Worm (Caenorhabditis elegans) whole organism, young adult: ENCODE data around the gene srw-127.

Experiments
- D2030.7 ChIP-seq: fragments of 200-800 bp; sonication (Bioruptor generic); IDR thresholded peaks from 2 replicates; pipeline ENCODE4 v1.3.6; 2022; ENCODE audit warnings: missing genetic modification reagents, missing genetic modification characterization, missing compliant biosample characterization
- F10E7.11 ChIP-seq: sonication (generic microtip); optimal IDR thresholded peaks from 2 replicates; lab custom pipeline; 2017; ENCODE audit warnings: mild to moderate bottlenecking, missing genetic modification characterization, moderate library complexity, missing compliant biosample characterization
- F39B2.1 ChIP-seq: fragments of 200-800 bp; sonication (Bioruptor generic); IDR thresholded peaks from 2 replicates; pipeline ENCODE4 v1.3.6; 2022; ENCODE audit warnings: missing genetic modification reagents, missing genetic modification characterization, missing compliant biosample characterization
- F57A8.1 ChIP-seq: fragments of 200-800 bp; sonication (Bioruptor generic); optimal IDR thresholded peaks from 2 replicates; lab custom pipeline; 2018; ENCODE audit warnings: mild to moderate bottlenecking, missing genetic modification characterization, moderate library complexity, missing compliant biosample characterization
- K11D2.4 ChIP-seq: fragments of 200-800 bp; sonication (Bioruptor generic); IDR thresholded peaks from 2 replicates; pipeline ENCODE4 v1.3.6; 2022; ENCODE audit warnings: missing genetic modification reagents, missing genetic modification characterization, missing compliant biosample characterization
- T26A5.8 ChIP-seq: sonication (generic microtip); optimal IDR thresholded peaks from 2 replicates; lab custom pipeline; 2016; ENCODE audit warnings: missing genetic modification characterization, missing compliant biosample characterization
- Y53F4B.3 ChIP-seq: fragments of 200-800 bp; sonication (Bioruptor generic); IDR thresholded peaks from 2 replicates; pipeline ENCODE4 v1.3.6; 2022; ENCODE audit warnings: missing genetic modification reagents, missing genetic modification characterization, missing compliant biosample characterization
- Y95B8A.8 ChIP-seq: fragments of 200-800 bp; sonication (Bioruptor generic); IDR thresholded peaks from 2 replicates; pipeline ENCODE4 v1.3.6; 2022; ENCODE audit warnings: missing genetic modification reagents, missing genetic modification characterization, missing compliant biosample characterization
- aptf-2 ChIP-seq: fragments of 200-800 bp; sonication (Bioruptor generic); conservative IDR thresholded peaks from 2 replicates; pipeline ENCODE4 v1.3.6; 2022; ENCODE audit warnings: missing genetic modification reagents, missing genetic modification characterization, missing compliant biosample characterization
- attf-5 ChIP-seq: fragments of 200-800 bp; sonication (Bioruptor generic); optimal IDR thresholded peaks from 2 replicates; lab custom pipeline; 2018; ENCODE audit warnings: mild to moderate bottlenecking, missing genetic modification characterization, missing compliant biosample characterization
- ceh-40 ChIP-seq: fragments of 200-800 bp; sonication (Bioruptor generic); IDR thresholded peaks from 2 replicates; pipeline ENCODE4 v1.3.6; 2022; ENCODE audit warnings: missing genetic modification characterization, missing compliant biosample characterization
- ceh-58 ChIP-seq: fragments of 200-800 bp; sonication (Bioruptor generic); IDR thresholded peaks from 2 replicates; pipeline ENCODE4 v1.3.6; 2022; ENCODE audit warnings: missing genetic modification characterization, missing compliant biosample characterization
- ceh-79 ChIP-seq: sonication (generic microtip); optimal IDR thresholded peaks from 2 replicates; lab custom pipeline; 2017; ENCODE audit warnings: mild to moderate bottlenecking, missing genetic modification characterization, missing compliant biosample characterization
- ceh-91 ChIP-seq: fragments of 200-800 bp; sonication (Bioruptor generic); IDR thresholded peaks from 2 replicates; pipeline ENCODE4 v1.3.6; 2022; ENCODE audit warnings: missing genetic modification reagents, missing genetic modification characterization, missing compliant biosample characterization
- chd-7 ChIP-seq: sonication (generic microtip); optimal IDR thresholded peaks from 2 replicates; lab custom pipeline; 2016; ENCODE audit warnings: mild to moderate bottlenecking, missing genetic modification characterization, moderate library complexity, missing compliant biosample characterization
- dpl-1 ChIP-seq: fragments of 150-350 bp; optimal IDR thresholded peaks from 2 replicates; lab custom pipeline; 2014; ENCODE audit warnings: missing biosample characterization, missing genetic modification reagents, missing genetic modification characterization
- egrh-3 ChIP-seq: fragments of 200-800 bp; sonication (Bioruptor generic); IDR thresholded peaks from 2 replicates; pipeline ENCODE4 v1.3.6; 2022; ENCODE audit warnings: missing genetic modification reagents, missing genetic modification characterization, missing compliant biosample characterization
- ets-4 ChIP-seq: fragments of 200-800 bp; sonication (Bioruptor generic); optimal IDR thresholded peaks from 2 replicates; lab custom pipeline; 2018; ENCODE audit warnings: mild to moderate bottlenecking, missing genetic modification characterization, missing compliant biosample characterization
- him-1 ChIP-seq: sonication (generic microtip); optimal IDR thresholded peaks from 2 replicates; lab custom pipeline; 2016; ENCODE audit warnings: missing genotype, missing genetic modification reagents, missing genetic modification characterization, missing compliant biosample characterization
- hlh-26 ChIP-seq: fragments of 200-800 bp; sonication (Bioruptor generic); conservative IDR thresholded peaks from 2 replicates; pipeline ENCODE4 v1.3.6; 2022; ENCODE audit warnings: missing genetic modification reagents, missing genetic modification characterization, missing compliant biosample characterization
- hmg-1.2 ChIP-seq: fragments of 200-800 bp; sonication (Bioruptor generic); IDR thresholded peaks from 2 replicates; pipeline ENCODE4 v1.3.6; 2022; ENCODE audit warnings: missing genetic modification reagents, missing genetic modification characterization, missing compliant biosample characterization
- hmg-20 ChIP-seq: fragments of 200-800 bp; sonication (Bioruptor generic); IDR thresholded peaks from 2 replicates; pipeline ENCODE4 v1.3.6; 2022; ENCODE audit warnings: missing genetic modification reagents, missing genetic modification characterization, missing compliant biosample characterization
- lin-35 ChIP-seq, 3 experiments: fragments of 150-350 bp in 2 of 3; sonication (generic microtip) in 1 of 3; optimal IDR thresholded peaks; 2 replicates each; lab custom pipeline; 2014 to 2018; ENCODE audit warnings: missing biosample characterization in 3 of 3, missing genetic modification characterization in 3 of 3, missing genetic modification reagents in 3 of 3
- lin-54 ChIP-seq: fragments of 200-800 bp; sonication (Bioruptor generic); optimal IDR thresholded peaks from 2 replicates; lab custom pipeline; 2018; ENCODE audit warnings: mild to moderate bottlenecking, missing genetic modification characterization, missing compliant biosample characterization
- madf-10 ChIP-seq: sonication (generic microtip); optimal IDR thresholded peaks from 2 replicates; lab custom pipeline; 2016; ENCODE audit warnings: mild to moderate bottlenecking, missing genetic modification characterization, missing compliant biosample characterization
- mel-28 ChIP-seq: sonication (generic microtip); optimal IDR thresholded peaks from 2 replicates; lab custom pipeline; 2016; ENCODE audit warnings: borderline replicate concordance, mild to moderate bottlenecking, missing genetic modification characterization, missing compliant biosample characterization
- nfya-1 ChIP-seq: sonication (generic microtip); optimal IDR thresholded peaks from 2 replicates; lab custom pipeline; 2017; ENCODE audit warnings: antibody characterized with exemption, missing compliant biosample characterization, missing genetic modification characterization, borderline replicate concordance; ENCODE audit not compliant: insufficient read depth
- nhr-120 ChIP-seq: fragments of 200-800 bp; sonication (Bioruptor generic); IDR thresholded peaks from 2 replicates; pipeline ENCODE4 v1.3.6; 2022; ENCODE audit warnings: missing genetic modification characterization, missing compliant biosample characterization
- nhr-27 ChIP-seq: fragments of 200-800 bp; sonication (Bioruptor generic); optimal IDR thresholded peaks from 2 replicates; lab custom pipeline; 2018; ENCODE audit warnings: mild to moderate bottlenecking, missing genetic modification characterization, moderate library complexity, missing compliant biosample characterization
- nhr-90 ChIP-seq: sonication (generic microtip); optimal IDR thresholded peaks from 2 replicates; lab custom pipeline; 2016; ENCODE audit warnings: missing genotype, mild to moderate bottlenecking, missing genetic modification characterization, missing compliant biosample characterization
- pha-4 ChIP-seq: fragments of 150-350 bp; sonication (generic microtip); optimal IDR thresholded peaks from 2 replicates; lab custom pipeline; 2014; ENCODE audit warnings: missing biosample characterization, missing genetic modification reagents, missing genetic modification characterization
- rpc-1 ChIP-seq, 2 experiments: fragments of 150-350 bp in 1 of 2; sonication (generic microtip) in 1 of 2; optimal IDR thresholded peaks; 2 replicates each; lab custom pipeline; 2014 to 2018; ENCODE audit warnings: missing biosample characterization in 1 of 2, missing genetic modification characterization in 1 of 2, missing genetic modification reagents in 1 of 2, missing genotype in 1 of 2
- sdz-38 ChIP-seq: sonication (generic microtip); optimal IDR thresholded peaks from 2 replicates; lab custom pipeline; 2016; ENCODE audit warnings: missing genotype, missing genetic modification characterization, missing compliant biosample characterization
- unc-62 ChIP-seq: fragments of 150-350 bp; optimal IDR thresholded peaks from 2 replicates; lab custom pipeline; 2014; ENCODE audit warnings: missing biosample characterization, missing genetic modification reagents, missing genetic modification characterization
- zfh-2 ChIP-seq: fragments of 200-800 bp; sonication (Bioruptor generic); conservative IDR thresholded peaks from 2 replicates; pipeline ENCODE4 v1.3.6; 2022; ENCODE audit warnings: missing genetic modification reagents, missing genetic modification characterization, missing compliant biosample characterization
- ztf-28 ChIP-seq: fragments of 200-800 bp; sonication (Bioruptor generic); IDR thresholded peaks from 2 replicates; pipeline ENCODE4 v1.3.6; 2022; ENCODE audit warnings: missing genetic modification reagents, missing genetic modification characterization, missing compliant biosample characterization
- ztf-6 ChIP-seq: fragments of 200-800 bp; sonication (Bioruptor generic); IDR thresholded peaks from 2 replicates; pipeline ENCODE4 v1.3.6; 2022; ENCODE audit warnings: missing genetic modification reagents, missing genetic modification characterization, missing compliant biosample characterization

The srw-127 gene

DNA sequence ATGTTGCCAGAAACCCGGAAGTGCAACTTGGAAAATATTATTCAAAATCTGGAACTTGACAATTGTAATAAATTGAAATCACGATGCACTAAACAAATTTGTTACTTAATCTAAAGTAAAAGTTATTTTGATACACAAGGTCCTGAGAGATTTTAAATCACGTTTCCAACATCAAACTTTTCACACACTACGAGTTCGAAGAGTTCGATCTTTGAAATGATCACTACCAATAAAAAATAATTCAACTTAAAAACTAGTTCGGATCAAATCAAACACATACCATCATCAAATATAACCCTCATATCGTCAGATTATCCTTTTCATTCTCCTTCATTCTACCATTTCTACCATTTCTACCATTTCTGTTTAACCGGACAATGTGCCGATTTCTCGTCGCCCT, 6.8 kb upstream of the srw-127 start, which contains the start of gene spig-10:
Gene spig-10 (plus strand): TSS at position 301 of the 400 bp plus-strand sequence.
- TF ChIP-seq aptf-2 (GFP tag; lab: Robert Waterston, UW) (no peak), chd-7 (tag; lab: Kevin White, UChicago) (no peak), ceh-58 (GFP tag; lab: Robert Waterston, UW) (no peak), ets-4 (no peak), mel-28 (tag; lab: Kevin White, UChicago) (no peak), attf-5 (GFP tag; lab: Kevin White, UChicago) (no peak), him-1 (tag; lab: Kevin White, UChicago) (no peak), Y95B8A.8 (GFP tag; lab: Robert Waterston, UW) (no peak), ztf-6 (GFP tag; lab: Robert Waterston, UW) (no peak), ceh-40 (GFP tag; lab: Robert Waterston, UW) (no peak), lin-54 (GFP tag; lab: Kevin White, UChicago) (no peak), unc-62 (GFP tag; lab: Kevin White, UChicago) (no peak), madf-10 (no peak), K11D2.4 (no peak), hlh-26 (GFP tag; lab: Robert Waterston, UW) (no peak), nhr-27 (tag; lab: Kevin White, UChicago) (no peak), egrh-3 (no peak), nfya-1 (tag; lab: Kevin White, UChicago) (no peak)

- TF ChIP-seq rpc-1 (optimal IDR thresholded peaks at IDR 0.05; lab: Kevin White, UChicago) (no peak), rpc-1 (tag; optimal IDR thresholded peaks at IDR 0.05; lab: Kevin White, UChicago) (no peak), F57A8.1 (no peak), lin-35 (GFP tag; optimal IDR thresholded peaks at IDR 0.05; lab: Kevin White, UChicago) (no peak), D2030.7 (GFP tag; lab: Robert Waterston, UW) (no peak), attf-5 (GFP tag; lab: Kevin White, UChicago) (no peak)
These were observed 5.4 kb upstream of the srw-127 start, which contains the start of gene drd-10 for ce11 chrV:7007307-7007706. Gene drd-10 (plus strand): TSS chrV:7007607.

DNA sequence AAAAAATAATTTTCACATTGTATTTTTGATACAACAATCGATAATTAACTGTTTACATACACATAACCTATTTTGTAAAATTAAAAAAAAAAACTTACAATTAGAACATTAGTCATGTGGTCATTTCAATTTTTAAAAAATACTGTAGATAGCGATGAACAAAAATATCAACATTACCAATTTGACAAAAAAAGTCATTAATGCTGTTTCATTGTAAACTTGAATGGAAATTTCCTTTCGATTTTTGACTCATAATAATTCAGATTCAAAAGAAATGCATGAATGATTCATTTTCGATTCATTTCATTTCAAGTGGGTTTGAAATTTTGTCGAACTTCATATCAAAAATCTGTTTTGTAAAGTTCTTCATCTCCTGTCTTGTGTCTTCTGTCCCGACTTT, 3.3 kb upstream of the srw-127 start, which contains the start of gene C33G8.2:
Gene C33G8.2 (plus strand): TSS at position 301 of the 400 bp plus-strand sequence.
- TF ChIP-seq Y53F4B.3 (no peak), ets-4 (no peak), rpc-1 (optimal IDR thresholded peaks at IDR 0.05; lab: Kevin White, UChicago) (no peak), rpc-1 (tag; optimal IDR thresholded peaks at IDR 0.05; lab: Kevin White, UChicago) (no peak)

- TF ChIP-seq mel-28 (tag; lab: Kevin White, UChicago) = no peak
- TF ChIP-seq ets-4 = no peak
- TF ChIP-seq F39B2.1 (GFP tag; lab: Robert Waterston, UW) = no peak
These were observed 3.2 kb downstream of the srw-127 start, which contains the start of gene C33G8.13 for ce11 chrV:7015872-7016271. Gene C33G8.13 (minus strand): TSS chrV:7015972.

DNA sequence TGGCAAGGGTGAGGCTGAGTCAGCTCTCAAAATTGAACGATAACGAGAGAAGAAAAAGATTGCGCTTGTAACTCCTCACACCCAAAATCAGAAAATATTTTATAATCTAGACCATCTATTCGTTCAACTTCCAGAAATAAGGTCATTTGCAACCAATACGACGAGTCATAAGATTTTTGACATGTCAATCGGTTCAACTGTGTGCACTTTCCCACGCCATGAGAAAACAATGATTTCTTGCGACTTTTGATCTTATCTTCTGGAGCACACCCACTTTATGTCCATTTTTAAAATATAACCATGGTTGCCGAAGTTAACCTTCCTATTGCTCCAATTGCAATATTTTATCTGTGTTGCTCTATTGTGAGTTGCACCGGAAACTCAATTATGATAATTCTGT, 4.3 kb downstream of the srw-127 start, which contains the start of gene srsx-32:
Gene srsx-32 (plus strand): TSS at position 301 of the 400 bp plus-strand sequence.
- no peak for TF ChIP-seq ceh-40 (GFP tag; lab: Robert Waterston, UW)

DNA sequence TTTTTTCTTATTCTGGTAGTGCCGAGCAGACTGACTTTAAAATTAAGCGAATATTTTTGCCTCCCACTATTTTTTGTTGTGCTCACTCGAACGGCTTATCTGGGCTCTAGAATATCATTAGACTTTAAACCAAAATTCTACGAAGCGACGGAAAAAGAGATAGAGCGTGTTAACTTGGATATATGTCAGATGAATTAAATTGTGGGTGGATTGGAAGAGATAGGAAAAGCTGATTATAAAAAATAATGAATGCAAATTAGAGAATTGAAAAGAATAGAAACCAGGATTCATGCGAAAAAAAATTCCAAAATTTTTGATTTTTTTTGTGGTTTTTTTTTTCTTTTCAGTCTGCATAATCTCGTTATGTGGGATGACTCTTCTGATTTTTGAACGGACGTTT, 9.1 kb downstream of the srw-127 start, which contains the start of gene F20A1.4:
Gene F20A1.4 (minus strand): TSS at position 101 of the 400 bp plus-strand sequence.
- TF ChIP-seq nhr-120 (GFP tag; lab: Robert Waterston, UW) (no peak), nhr-90 (tag; lab: Kevin White, UChicago) (no peak), ztf-28 (GFP tag; lab: Robert Waterston, UW) (no peak), hmg-1.2 (GFP tag; lab: Robert Waterston, UW) (no peak), ztf-6 (GFP tag; lab: Robert Waterston, UW) (no peak), ceh-91 (GFP tag; lab: Robert Waterston, UW) (no peak), him-1 (tag; lab: Kevin White, UChicago) (no peak), ceh-79 (tag; lab: Kevin White, UChicago) (no peak), hmg-20 (GFP tag; lab: Robert Waterston, UW) (no peak), pha-4 (tag; lab: Kevin White, UChicago) (no peak), zfh-2 (no peak), rpc-1 (optimal IDR thresholded peaks at IDR 0.05; lab: Kevin White, UChicago) (no peak), rpc-1 (tag; optimal IDR thresholded peaks at IDR 0.05; lab: Kevin White, UChicago) (no peak), T26A5.8 (tag; lab: Kevin White, UChicago) (no peak), F10E7.11 (no peak), sdz-38 (tag; lab: Kevin White, UChicago) (no peak), dpl-1 (no peak), attf-5 (GFP tag; lab: Kevin White, UChicago) (no peak), lin-35 (GFP tag; optimal IDR thresholded peaks at IDR 0.05; lab: Kevin White, UChicago) (no peak)
- TF ChIP-seq, all 124 proteins: peak for 0
